Fruit fly (Drosophila melanogaster) whole organism, embryonic: ENCODE measurements around the gene Esyt2.

Experiments
- Ada2b ChIP-seq: fragments of 200-800 bp; sonication (Bioruptor generic); IDR thresholded peaks from 2 replicates; pipeline ENCODE4 v1.3.6; 2022; ENCODE audit warnings: missing biosample characterization, missing genetic modification characterization
- Antp ChIP-seq: fragments of 200-800 bp; sonication (Bioruptor generic); optimal IDR thresholded peaks from 3 replicates; lab custom pipeline; 2016; ENCODE audit warnings: missing biosample characterization, missing genetic modification characterization
- BEAF-32 ChIP-seq: fragments of 200-800 bp; sonication (Bioruptor generic); optimal IDR thresholded peaks from 3 replicates; lab custom pipeline; 2017; ENCODE audit warnings: missing biosample characterization, missing genetic modification characterization, mild to moderate bottlenecking, moderate library complexity, missing genetic modification reagents
- Blimp-1 ChIP-seq: fragments of 200-800 bp; sonication (Bioruptor generic); optimal IDR thresholded peaks from 3 replicates; lab custom pipeline; 2018; ENCODE audit warnings: missing biosample characterization, missing genetic modification characterization, mild to moderate bottlenecking, moderate library complexity, missing genetic modification reagents
- BtbVII ChIP-seq: fragments of 200-800 bp; sonication (Bioruptor generic); optimal IDR thresholded peaks from 3 replicates; lab custom pipeline; 2017; ENCODE audit warnings: missing biosample characterization, mild to moderate bottlenecking, missing genetic modification characterization
- CG12391 ChIP-seq: fragments of 200-800 bp; sonication (Bioruptor generic); optimal IDR thresholded peaks from 3 replicates; lab custom pipeline; 2018; ENCODE audit warnings: missing biosample characterization, mild to moderate bottlenecking, missing genetic modification characterization, moderate library complexity
- CG14441 ChIP-seq: fragments of 200-800 bp; sonication (Bioruptor generic); IDR thresholded peaks from 2 replicates; pipeline ENCODE4 v1.3.6; 2022; ENCODE audit warnings: missing biosample characterization, missing genetic modification characterization
- CG14860 ChIP-seq: fragments of 200-800 bp; sonication (Bioruptor generic); IDR thresholded peaks from 3 replicates; pipeline ENCODE4 v1.3.6; 2022; ENCODE audit warnings: missing biosample characterization, missing genetic modification characterization; ENCODE audit not compliant: partially characterized antibody
- CG1529 ChIP-seq: fragments of 200-800 bp; sonication (Bioruptor generic); optimal IDR thresholded peaks from 3 replicates; lab custom pipeline; 2018; ENCODE audit warnings: missing biosample characterization, missing genetic modification characterization
- CG16815 ChIP-seq: fragments of 200-800 bp; sonication (Bioruptor generic); optimal IDR thresholded peaks from 3 replicates; lab custom pipeline; 2017; ENCODE audit warnings: missing biosample characterization, mild to moderate bottlenecking, missing genetic modification characterization
- CG30020 ChIP-seq: fragments of 200-800 bp; optimal IDR thresholded peaks from 2 replicates; lab custom pipeline; 2019; ENCODE audit warnings: missing biosample characterization, mild to moderate bottlenecking, missing genetic modification characterization, moderate library complexity
- CG31441 ChIP-seq: fragments of 200-800 bp; sonication (Bioruptor generic); IDR thresholded peaks from 2 replicates; pipeline ENCODE4 v1.3.6; 2022; ENCODE audit warnings: missing biosample characterization, missing genetic modification characterization
- CG33213 ChIP-seq: fragments of 200-800 bp; sonication (Bioruptor generic); optimal IDR thresholded peaks from 3 replicates; lab custom pipeline; 2016; ENCODE audit warnings: missing biosample characterization, missing genetic modification characterization
- CG3847 ChIP-seq: fragments of 200-800 bp; sonication (Bioruptor generic); IDR thresholded peaks from 2 replicates; pipeline ENCODE4 v1.3.6; 2022; ENCODE audit warnings: missing biosample characterization, missing genetic modification characterization
- CG4707 ChIP-seq: fragments of 200-800 bp; sonication (Bioruptor generic); optimal IDR thresholded peaks from 2 replicates; lab custom pipeline; 2018; ENCODE audit warnings: missing biosample characterization, mild to moderate bottlenecking, missing genetic modification characterization, moderate library complexity
- CG6254 ChIP-seq: fragments of 200-800 bp; sonication (Bioruptor generic); optimal IDR thresholded peaks from 3 replicates; lab custom pipeline; 2017; ENCODE audit warnings: mild to moderate bottlenecking, missing biosample characterization, missing genetic modification reagents, missing genetic modification characterization
- CG6683 ChIP-seq: fragments of 200-800 bp; sonication (Bioruptor generic); optimal IDR thresholded peaks from 2 replicates; lab custom pipeline; 2017; ENCODE audit warnings: missing biosample characterization, mild to moderate bottlenecking, missing genetic modification characterization, missing genetic modification reagents
- CG6854 ChIP-seq: fragments of 200-800 bp; sonication (Bioruptor generic); optimal IDR thresholded peaks from 3 replicates; lab custom pipeline; 2017; ENCODE audit warnings: missing biosample characterization, mild to moderate bottlenecking, missing genetic modification characterization
- CG9727 ChIP-seq: fragments of 200-800 bp; sonication (Bioruptor generic); optimal IDR thresholded peaks from 3 replicates; lab custom pipeline; 2017; ENCODE audit warnings: missing biosample characterization, mild to moderate bottlenecking, missing genetic modification characterization
- D ChIP-seq, 2 experiments: fragments of 200-800 bp in 1 of 2; fragments of >200 bp in 1 of 2; sonication (Bioruptor generic) in 1 of 2; optimal IDR thresholded peaks; 2 replicates in 1 of 2; 3 replicates in 1 of 2; lab custom pipeline; 2017; ENCODE audit warnings: mild to moderate bottlenecking in 1 of 2, missing biosample characterization in 1 of 2, missing genetic modification characterization in 1 of 2, missing genetic modification reagents in 1 of 2
- Dbx ChIP-seq: fragments of 200-800 bp; sonication (Bioruptor generic); IDR thresholded peaks from 3 replicates; pipeline ENCODE4 v1.3.6; 2022; ENCODE audit warnings: missing biosample characterization, missing genetic modification characterization
- Deaf1 ChIP-seq: fragments of 200-800 bp; optimal IDR thresholded peaks from 3 replicates; lab custom pipeline; 2019; ENCODE audit warnings: missing biosample characterization, mild to moderate bottlenecking, missing genetic modification characterization, moderate library complexity
- Dll ChIP-seq: fragments of 200-800 bp; sonication (Bioruptor generic); IDR thresholded peaks from 4 replicates; pipeline ENCODE4 v1.3.6; 2022; ENCODE audit warnings: missing biosample characterization, missing genetic modification characterization; ENCODE audit not compliant: partially characterized antibody
- E2f2 ChIP-seq: fragments of 200-800 bp; sonication (Bioruptor generic); IDR thresholded peaks from 2 replicates; pipeline ENCODE4 v1.3.6; 2022; ENCODE audit warnings: missing biosample characterization, missing genetic modification characterization
- HLH54F ChIP-seq: fragments of 200-800 bp; sonication (Bioruptor generic); optimal IDR thresholded peaks from 3 replicates; lab custom pipeline; 2016; ENCODE audit warnings: missing biosample characterization, missing genetic modification characterization
- Lim3 ChIP-seq: fragments of 200-800 bp; sonication (Bioruptor generic); IDR thresholded peaks from 2 replicates; pipeline ENCODE4 v1.3.6; 2022; ENCODE audit warnings: missing biosample characterization, missing genetic modification characterization
- MTF-1 ChIP-seq: fragments of 200-800 bp; sonication (Bioruptor generic); optimal IDR thresholded peaks from 2 replicates; lab custom pipeline; 2018; ENCODE audit warnings: missing biosample characterization, mild to moderate bottlenecking, missing genetic modification characterization, borderline replicate concordance
- Mes4 ChIP-seq: fragments of 200-800 bp; sonication (Bioruptor generic); optimal IDR thresholded peaks from 2 replicates; lab custom pipeline; 2016; ENCODE audit warnings: missing biosample characterization, missing genetic modification characterization
- NK7.1 ChIP-seq: fragments of 200-800 bp; sonication (Bioruptor generic); optimal IDR thresholded peaks from 3 replicates; lab custom pipeline; 2016; ENCODE audit warnings: missing biosample characterization, missing genetic modification characterization
- Nf-YC ChIP-seq: fragments of 200-800 bp; optimal IDR thresholded peaks from 3 replicates; lab custom pipeline; 2019; ENCODE audit warnings: missing biosample characterization, mild to moderate bottlenecking, missing genetic modification characterization, moderate library complexity
- Oaz ChIP-seq: fragments of 200-800 bp; sonication (Bioruptor generic); IDR thresholded peaks from 2 replicates; pipeline ENCODE4 v1.3.6; 2022; ENCODE audit warnings: missing biosample characterization, missing genetic modification characterization
- Sin3A ChIP-seq: fragments of >200 bp; optimal IDR thresholded peaks from 2 replicates; lab custom pipeline; 2018
- Xbp1 ChIP-seq: fragments of 200-800 bp; sonication (Bioruptor generic); optimal IDR thresholded peaks from 3 replicates; lab custom pipeline; 2016; ENCODE audit warnings: missing biosample characterization, mild to moderate bottlenecking, missing genetic modification characterization
- ato ChIP-seq: fragments of 200-800 bp; sonication (Bioruptor generic); IDR thresholded peaks from 2 replicates; pipeline ENCODE4 v1.3.6; 2022; ENCODE audit warnings: missing biosample characterization, missing genetic modification characterization; ENCODE audit not compliant: partially characterized antibody
- bab2 ChIP-seq: fragments of 200-800 bp; sonication (Bioruptor generic); optimal IDR thresholded peaks from 2 replicates; lab custom pipeline; 2016; ENCODE audit warnings: missing biosample characterization, missing genetic modification characterization
- crol ChIP-seq: fragments of 200-800 bp; sonication (Bioruptor generic); IDR thresholded peaks from 2 replicates; pipeline ENCODE4 v1.3.6; 2022; ENCODE audit warnings: missing biosample characterization, missing genetic modification characterization
- dan ChIP-seq: fragments of 200-800 bp; sonication (Bioruptor generic); IDR thresholded peaks from 2 replicates; pipeline ENCODE4 v1.3.6; 2022; ENCODE audit warnings: missing biosample characterization, missing genetic modification characterization
- fd96Cb ChIP-seq: fragments of 200-800 bp; sonication (Bioruptor generic); optimal IDR thresholded peaks from 2 replicates; lab custom pipeline; 2018; ENCODE audit warnings: missing biosample characterization, mild to moderate bottlenecking, missing genetic modification characterization, moderate library complexity
- ftz-f1 ChIP-seq: fragments of 200-800 bp; sonication (Bioruptor generic); optimal IDR thresholded peaks from 2 replicates; lab custom pipeline; 2016; ENCODE audit warnings: missing biosample characterization, missing genetic modification characterization
- gfzf ChIP-seq: fragments of 200-800 bp; sonication (Bioruptor generic); optimal IDR thresholded peaks from 2 replicates; lab custom pipeline; 2016; ENCODE audit warnings: missing biosample characterization, mild to moderate bottlenecking, missing genetic modification characterization, moderate library complexity
- hkb ChIP-seq, 2 experiments: fragments of 200-800 bp in 1 of 2; fragments of >200 bp in 1 of 2; sonication (Bioruptor generic) in 1 of 2; IDR thresholded peaks in 1 of 2; optimal IDR thresholded peaks in 1 of 2; 2 replicates each; pipeline versions ENCODE4 v1.3.6 to Lab custom; 2017 to 2022; ENCODE audit warnings: missing biosample characterization in 1 of 2, missing genetic modification characterization in 1 of 2
- jumu ChIP-seq: fragments of 200-800 bp; sonication (Bioruptor generic); optimal IDR thresholded peaks from 3 replicates; lab custom pipeline; 2016; ENCODE audit warnings: missing biosample characterization, missing genetic modification characterization
- org-1 ChIP-seq: fragments of 200-800 bp; sonication (Bioruptor generic); optimal IDR thresholded peaks from 2 replicates; lab custom pipeline; 2017; ENCODE audit warnings: missing biosample characterization, missing genetic modification characterization
- ro ChIP-seq: fragments of 200-800 bp; sonication (Bioruptor generic); IDR thresholded peaks from 2 replicates; pipeline ENCODE4 v1.3.6; 2022; ENCODE audit warnings: missing biosample characterization, missing genetic modification characterization
- seq ChIP-seq: fragments of 200-800 bp; sonication (Bioruptor generic); IDR thresholded peaks from 2 replicates; pipeline ENCODE4 v1.3.6; 2022; ENCODE audit warnings: missing biosample characterization, missing genetic modification characterization
- shn ChIP-seq: fragments of 200-800 bp; sonication (Bioruptor generic); optimal IDR thresholded peaks from 3 replicates; lab custom pipeline; 2016; ENCODE audit warnings: missing biosample characterization, missing genetic modification characterization
- sima ChIP-seq: fragments of 200-800 bp; sonication (Bioruptor generic); optimal IDR thresholded peaks from 2 replicates; lab custom pipeline; 2016; ENCODE audit warnings: missing biosample characterization, missing genetic modification characterization
- tup ChIP-seq: fragments of 200-800 bp; sonication (Bioruptor generic); optimal IDR thresholded peaks from 2 replicates; lab custom pipeline; 2016; ENCODE audit warnings: missing biosample characterization, mild to moderate bottlenecking, missing genetic modification characterization, moderate library complexity
- vnd ChIP-seq: fragments of 200-800 bp; sonication (Bioruptor generic); IDR thresholded peaks from 3 replicates; pipeline ENCODE4 v1.3.6; 2022; ENCODE audit warnings: missing biosample characterization, missing genetic modification characterization; ENCODE audit not compliant: partially characterized antibody

Gene Esyt2

dm6 chr3R:24543033-24543675, 1.4 kb upstream of the Esyt2 start (continued):
- TF ChIP-seq tup (GFP tag; lab: Kevin White, UChicago) (peak; percentile 85), Xbp1 (peak; percentile 95), Ada2b (GFP tag; lab: Robert Waterston, UW) (peak; percentile 95), NK7.1 (GFP tag; lab: Kevin White, UChicago) (peak; percentile 50), CG1529 (GFP tag; lab: Kevin White, UChicago) (peak; percentile 83), CG6854 (GFP tag; lab: Kevin White, UChicago) (peak; percentile 78), seq (peak; percentile 96), ftz-f1 (peak; percentile 13), CG12391 (tag; lab: Kevin White, UChicago) (peak; percentile 93), vnd (GFP tag; lab: Robert Waterston, UW) (no peak), Dll (GFP tag; lab: Robert Waterston, UW) (no peak), crol (peak; percentile 56), Dbx (GFP tag; lab: Robert Waterston, UW) (peak; percentile 96), Mes4 (GFP tag; lab: Kevin White, UChicago) (peak; percentile 71), gfzf (GFP tag; lab: Kevin White, UChicago) (no peak), bab2 (peak; percentile 93), HLH54F (GFP tag; lab: Kevin White, UChicago) (peak; percentile 85), fd96Cb (peak; percentile 76), org-1 (GFP tag; lab: Kevin White, UChicago) (peak; percentile 68), sima (GFP tag; lab: Kevin White, UChicago) (peak; percentile 52), BtbVII (GFP tag; lab: Kevin White, UChicago) (peak; percentile 77), CG6254 (GFP tag; lab: Kevin White, UChicago) (peak; percentile 8), CG14441 (GFP tag; lab: Robert Waterston, UW) (peak; percentile 96), jumu (GFP tag; lab: Kevin White, UChicago) (peak; percentile 62), Nf-YC (peak; percentile 85), CG30020 (tag; lab: Kevin White, UChicago) (no peak), Deaf1 (tag; lab: Kevin White, UChicago) (no peak), CG9727 (GFP tag; lab: Kevin White, UChicago) (peak; percentile 88), CG4707 (GFP tag; lab: Kevin White, UChicago) (peak; percentile 83), CG6683 (GFP tag; lab: Kevin White, UChicago) (peak; percentile 54), CG31441 (no peak; the same call in 1 of the 2 replicates), hkb (optimal IDR thresholded peaks at IDR 0.05; lab: Kevin White, UChicago) (no peak), hkb (GFP tag; IDR thresholded peaks at IDR 0.05; lab: Robert Waterston, UW) (peak; percentile 95), ro (peak; percentile 71), CG33213 (GFP tag; lab: Kevin White, UChicago) (no peak), dan (GFP tag; lab: Robert Waterston, UW) (no peak), CG3847 (GFP tag; lab: Robert Waterston, UW) (peak; percentile 96), Blimp-1 (peak; percentile 88), Antp (peak; percentile 66), BEAF-32 (GFP tag; lab: Kevin White, UChicago) (peak; percentile 2), Oaz (GFP tag; lab: Robert Waterston, UW) (peak; percentile 92), shn (GFP tag; lab: Kevin White, UChicago) (peak; percentile 57), E2f2 (peak; percentile 78), Lim3 (GFP tag; lab: Robert Waterston, UW) (peak; percentile 80), CG14860 (GFP tag; lab: Robert Waterston, UW) (no peak), D (optimal IDR thresholded peaks at IDR 0.05; lab: Kevin White, UChicago) (no peak), D (GFP tag; optimal IDR thresholded peaks at IDR 0.05; lab: Kevin White, UChicago) (peak; percentile 46), Sin3A (lab: Kevin White, UChicago) (no peak), MTF-1 (peak; percentile 31), ato (GFP tag; lab: Robert Waterston, UW) (no peak), CG16815 (GFP tag; lab: Kevin White, UChicago) (peak; percentile 73)
